Fruit fly (Drosophila melanogaster): ENCODE measurements around the gene Lint-1.
A peak's percentile ranks its signal among the peaks of the same experiment; 100 is the strongest.

Gene Lint-1

DNA sequence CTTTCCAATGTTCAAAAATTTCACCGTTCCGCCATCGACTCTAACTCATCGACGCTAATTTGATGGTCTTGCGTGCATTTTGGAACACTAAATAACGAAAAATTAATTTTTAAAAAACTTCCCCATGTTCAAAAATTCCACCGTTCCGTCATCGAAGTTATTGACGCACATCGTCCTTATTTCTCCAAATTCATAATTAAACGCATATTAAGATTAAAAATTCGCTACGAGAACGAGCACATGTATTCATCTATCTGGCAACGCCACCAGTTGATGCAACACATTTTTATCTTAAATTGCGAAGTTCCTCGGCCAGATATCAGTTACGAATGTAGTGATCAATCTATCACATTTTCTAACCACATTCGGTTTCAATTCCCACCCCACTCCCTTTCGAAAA is at the start of gene Lint-1:
Gene Lint-1, plus strand, starts transcription at position 123 of the 400 bp plus-strand sequence.
- no peak for TF ChIP-seq CG17801 (GFP tag; optimal IDR thresholded peaks at IDR 0.05; ENCODE audit: partially characterized antibody)

dm6 chrX:11108148-11108844 is 40.8 kb upstream of the Lint-1 start, which contains the start of gene Hsp60A:
Hsp60A (plus strand) TSS chrX:11108482.
- peak; percentile 42 for TF ChIP-seq CG17801 (GFP tag; optimal IDR thresholded peaks at IDR 0.05; ENCODE audit: partially characterized antibody)

dm6 chrX:11108845-11109450 is 40.2 kb upstream of the Lint-1 start:
- TF ChIP-seq CG17801 (GFP tag; optimal IDR thresholded peaks at IDR 0.05; ENCODE audit: partially characterized antibody): no peak

DNA sequence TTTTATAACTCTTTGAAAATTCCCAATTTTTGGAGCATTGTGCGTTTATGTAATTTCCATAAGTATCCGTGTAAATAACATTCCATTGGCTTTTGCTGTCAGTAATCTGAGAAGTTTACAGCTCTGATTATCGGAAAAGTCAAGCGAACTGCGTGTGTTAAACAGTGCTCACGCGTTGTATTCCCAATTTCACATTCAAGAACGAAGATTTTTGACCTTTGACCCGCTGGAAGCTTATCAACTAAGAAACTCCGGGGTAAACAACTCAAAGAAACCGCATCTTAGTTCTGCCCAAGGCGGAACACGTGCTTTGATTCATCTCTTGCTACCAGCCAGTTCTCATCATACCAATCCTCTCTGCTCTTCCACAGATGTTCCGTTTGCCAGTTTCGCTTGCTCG is 39.5 kb upstream of the Lint-1 start:
- no peak for TF ChIP-seq CG17801 (GFP tag; optimal IDR thresholded peaks at IDR 0.05; ENCODE audit: partially characterized antibody)

DNA sequence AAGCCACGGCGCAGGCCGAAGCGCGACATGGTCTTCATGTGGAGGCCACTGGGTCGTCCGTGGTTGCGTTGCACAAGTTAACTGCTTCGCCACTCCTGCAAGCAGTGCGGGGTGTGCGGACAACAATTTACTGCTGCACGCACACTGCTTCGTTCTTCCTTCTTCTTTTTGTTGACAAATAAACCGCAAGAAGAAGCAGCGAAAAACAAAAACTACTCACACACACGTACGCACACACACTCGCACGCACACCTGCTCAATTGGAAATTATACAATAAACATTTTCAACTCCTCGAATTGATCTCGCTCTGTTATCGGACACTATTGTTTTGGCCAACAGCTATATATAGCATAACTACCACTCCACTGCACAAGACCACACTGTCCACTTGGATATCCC is 25.6 kb upstream of the Lint-1 start:
- no peak for TF ChIP-seq CG17801 (GFP tag; optimal IDR thresholded peaks at IDR 0.05; ENCODE audit: partially characterized antibody)

DNA sequence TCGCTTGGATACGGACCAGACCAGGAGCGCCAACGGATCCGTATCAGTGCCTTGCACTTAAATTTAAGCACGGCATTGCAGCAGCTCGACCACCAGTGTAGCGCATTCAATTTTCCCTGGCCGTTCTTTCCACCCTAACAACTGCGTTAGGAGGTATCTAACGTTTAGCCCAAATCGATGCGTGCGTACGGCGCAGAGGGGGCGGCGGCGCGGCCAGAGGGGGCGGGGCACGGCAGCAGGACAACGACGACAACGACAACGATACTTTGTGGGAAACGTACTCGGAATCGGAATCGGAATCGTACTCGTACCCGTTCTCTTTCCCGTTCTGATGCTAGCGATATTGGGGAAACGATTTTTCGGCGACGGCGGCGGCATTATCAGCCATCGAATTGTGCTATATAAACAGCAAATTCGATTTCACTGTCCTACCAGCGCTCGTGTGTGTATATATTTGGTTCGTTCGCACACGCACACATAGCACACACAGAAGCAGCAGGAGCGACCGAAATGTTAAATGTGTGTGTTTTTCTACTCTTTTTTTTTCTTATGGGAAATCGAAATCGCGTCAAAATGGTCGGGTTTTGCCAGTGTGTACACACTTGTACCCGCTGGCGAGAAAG is 24.9 kb upstream of the Lint-1 start, which contains the start of gene CG11122:
Gene CG11122, minus strand, starts transcription at position 601 of the 623 bp plus-strand sequence.
- no peak for TF ChIP-seq CG17801 (GFP tag; optimal IDR thresholded peaks at IDR 0.05; ENCODE audit: partially characterized antibody)

dm6 chrX:11124749-11125508 is 24.2 kb upstream of the Lint-1 start, which contains the start of gene Rpt3:
Rpt3 (plus strand) TSS chrX:11125101.
- peak; percentile 41 for TF ChIP-seq CG17801 (GFP tag; optimal IDR thresholded peaks at IDR 0.05; ENCODE audit: partially characterized antibody)

DNA sequence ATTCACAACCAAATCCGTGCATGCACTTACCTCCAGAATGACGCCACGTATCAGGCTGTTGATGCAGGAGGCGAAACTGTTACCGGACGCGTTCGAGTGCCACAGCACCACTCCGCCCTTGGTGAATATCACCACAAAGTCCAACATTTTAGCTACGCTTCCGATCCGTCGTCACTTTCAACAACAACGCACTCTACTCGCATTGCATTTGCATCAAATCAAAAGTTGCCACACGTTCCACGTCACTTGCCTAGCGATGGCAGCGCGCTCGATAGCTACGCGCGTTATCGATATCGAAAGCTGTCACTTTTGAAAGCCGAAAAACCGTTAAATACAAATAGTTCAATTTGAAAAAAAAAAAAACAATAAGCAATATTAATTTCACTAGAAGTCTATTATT is 20.3 kb upstream of the Lint-1 start, which contains the start of gene SrpRalpha:
Gene SrpRalpha, minus strand, starts transcription at position 260 of the 400 bp plus-strand sequence.
- peak; percentile 54 for TF ChIP-seq CG17801 (GFP tag; optimal IDR thresholded peaks at IDR 0.05; ENCODE audit: partially characterized antibody)

dm6 chrX:11132312-11132711 is 16.8 kb upstream of the Lint-1 start, which contains the start of gene CG44385:
CG44385 (minus strand) TSS chrX:11132412.
- TF ChIP-seq CG17801 (GFP tag; optimal IDR thresholded peaks at IDR 0.05; ENCODE audit: partially characterized antibody): no peak

dm6 chrX:11135840-11136586 is 13.1 kb upstream of the Lint-1 start:
- TF ChIP-seq CG17801 (GFP tag; optimal IDR thresholded peaks at IDR 0.05; ENCODE audit: partially characterized antibody): no peak

- no peak for TF ChIP-seq CG17801 (GFP tag; optimal IDR thresholded peaks at IDR 0.05; ENCODE audit: partially characterized antibody)
Observed at dm6 chrX:11136587-11137512, 12.3 kb upstream of the Lint-1 start, which contains the start of gene Klp10A. Klp10A (minus strand) TSS chrX:11137118.

dm6 chrX:11137566-11138186 is 11.4 kb upstream of the Lint-1 start, which contains the start of gene CDK2AP1:
CDK2AP1 (plus strand) TSS chrX:11137859.
- TF ChIP-seq CG17801 (GFP tag; optimal IDR thresholded peaks at IDR 0.05; ENCODE audit: partially characterized antibody): peak; percentile 20

DNA sequence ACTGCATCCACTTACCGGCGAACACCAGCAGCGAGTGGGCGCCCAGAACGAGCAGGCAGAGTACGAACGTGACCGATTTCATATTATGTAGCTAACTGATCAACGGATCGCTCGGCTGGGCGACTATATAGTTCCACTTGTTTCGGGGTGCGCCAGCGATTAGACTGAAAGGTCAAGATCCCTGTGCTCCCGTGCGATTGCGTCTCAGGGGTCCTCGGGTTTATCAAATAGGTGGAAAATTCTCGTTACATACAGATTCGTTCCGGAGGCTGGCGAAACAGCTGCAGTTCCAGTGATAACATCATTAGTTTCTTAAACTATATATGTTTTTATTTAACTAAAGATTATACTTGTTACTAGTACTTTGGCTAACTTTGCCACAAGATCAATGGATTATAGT is 9.0 kb upstream of the Lint-1 start, which contains the start of gene ssp7:
Gene ssp7, minus strand, starts transcription at position 101 of the 400 bp plus-strand sequence.
- no peak for TF ChIP-seq CG17801 (GFP tag; optimal IDR thresholded peaks at IDR 0.05; ENCODE audit: partially characterized antibody)
